Worm (Caenorhabditis elegans) whole organism, young adult: ENCODE measurements around the gene Y37E11B.6.

Experiments used
- B0261.1 ChIP-seq: sonication (generic microtip); optimal IDR thresholded peaks from 2 replicates; lab custom pipeline; 2016; ENCODE audit warnings: mild to moderate bottlenecking, missing genetic modification characterization, moderate library complexity, missing compliant biosample characterization
- F10E7.11 ChIP-seq: sonication (generic microtip); optimal IDR thresholded peaks from 2 replicates; lab custom pipeline; 2017; ENCODE audit warnings: mild to moderate bottlenecking, missing genetic modification characterization, moderate library complexity, missing compliant biosample characterization
- F22D6.2 ChIP-seq: sonication (generic microtip); optimal IDR thresholded peaks from 2 replicates; lab custom pipeline; 2016; ENCODE audit warnings: mild to moderate bottlenecking, missing genetic modification characterization, missing compliant biosample characterization
- F33H1.4 ChIP-seq: fragments of 200-800 bp; sonication (Bioruptor generic); IDR thresholded peaks from 2 replicates; pipeline ENCODE4 v1.3.6; 2022; ENCODE audit warnings: missing genetic modification reagents, missing genetic modification characterization, missing compliant biosample characterization
- F57A8.1 ChIP-seq: fragments of 200-800 bp; sonication (Bioruptor generic); optimal IDR thresholded peaks from 2 replicates; lab custom pipeline; 2018; ENCODE audit warnings: mild to moderate bottlenecking, missing genetic modification characterization, moderate library complexity, missing compliant biosample characterization
- F57C9.4 ChIP-seq: sonication (generic microtip); optimal IDR thresholded peaks from 2 replicates; lab custom pipeline; 2017; ENCODE audit warnings: mild to moderate bottlenecking, missing genetic modification characterization, missing compliant biosample characterization
- T26A5.8 ChIP-seq: sonication (generic microtip); optimal IDR thresholded peaks from 2 replicates; lab custom pipeline; 2016; ENCODE audit warnings: missing genetic modification characterization, missing compliant biosample characterization
- Y67H2A.10 ChIP-seq: fragments of 200-800 bp; sonication (Bioruptor generic); conservative IDR thresholded peaks from 2 replicates; pipeline ENCODE4 v1.3.6; 2022; ENCODE audit warnings: missing genetic modification reagents, missing genetic modification characterization, missing compliant biosample characterization
- akir-1 ChIP-seq: fragments of 200-800 bp; sonication (Bioruptor generic); optimal IDR thresholded peaks from 2 replicates; lab custom pipeline; 2018; ENCODE audit warnings: mild to moderate bottlenecking, missing genetic modification characterization, moderate library complexity, missing compliant biosample characterization
- ama-1 ChIP-seq, 3 experiments: fragments of 150-350 bp in 1 of 3; sonication (generic microtip) in 2 of 3; optimal IDR thresholded peaks; 2 replicates each; lab custom pipeline; 2014 to 2018; ENCODE audit warnings: missing biosample characterization in 2 of 3, missing genetic modification characterization in 2 of 3, missing genetic modification reagents in 2 of 3
- attf-3 ChIP-seq: fragments of 200-800 bp; sonication (Bioruptor generic); conservative IDR thresholded peaks from 2 replicates; pipeline ENCODE4 v1.3.6; 2022; ENCODE audit warnings: missing genetic modification reagents, missing genetic modification characterization, missing compliant biosample characterization
- attf-5 ChIP-seq: fragments of 200-800 bp; sonication (Bioruptor generic); optimal IDR thresholded peaks from 2 replicates; lab custom pipeline; 2018; ENCODE audit warnings: mild to moderate bottlenecking, missing genetic modification characterization, missing compliant biosample characterization
- bed-1 ChIP-seq: fragments of 200-800 bp; sonication (Bioruptor generic); IDR thresholded peaks from 2 replicates; pipeline ENCODE4 v1.3.6; 2022; ENCODE audit warnings: missing genetic modification reagents, missing genetic modification characterization, missing compliant biosample characterization
- cebp-1 ChIP-seq, 2 experiments: fragments of 200-800 bp in 1 of 2; sonication (Bioruptor generic) in 1 of 2; sonication (generic microtip) in 1 of 2; IDR thresholded peaks in 1 of 2; optimal IDR thresholded peaks in 1 of 2; 2 replicates each; pipeline versions ENCODE4 v1.3.6 to Lab custom; 2017 to 2022; ENCODE audit warnings: missing compliant biosample characterization in 2 of 2, missing genetic modification characterization in 2 of 2, mild to moderate bottlenecking in 1 of 2, missing genetic modification reagents in 1 of 2, moderate library complexity in 1 of 2
- ceh-40 ChIP-seq: fragments of 200-800 bp; sonication (Bioruptor generic); IDR thresholded peaks from 2 replicates; pipeline ENCODE4 v1.3.6; 2022; ENCODE audit warnings: missing genetic modification characterization, missing compliant biosample characterization
- ceh-79 ChIP-seq: sonication (generic microtip); optimal IDR thresholded peaks from 2 replicates; lab custom pipeline; 2017; ENCODE audit warnings: mild to moderate bottlenecking, missing genetic modification characterization, missing compliant biosample characterization
- dox-1 ChIP-seq: fragments of 200-800 bp; sonication (Bioruptor generic); IDR thresholded peaks from 2 replicates; pipeline ENCODE4 v1.3.6; 2022; ENCODE audit warnings: missing genetic modification reagents, missing genetic modification characterization, missing compliant biosample characterization
- dpl-1 ChIP-seq: fragments of 150-350 bp; optimal IDR thresholded peaks from 2 replicates; lab custom pipeline; 2014; ENCODE audit warnings: missing biosample characterization, missing genetic modification reagents, missing genetic modification characterization
- efl-1 ChIP-seq: fragments of 150-350 bp; optimal IDR thresholded peaks from 2 replicates; lab custom pipeline; 2014; ENCODE audit warnings: missing biosample characterization, missing genetic modification reagents, missing genetic modification characterization
- egl-18 ChIP-seq: fragments of 200-800 bp; sonication (Bioruptor generic); IDR thresholded peaks from 2 replicates; pipeline ENCODE4 v1.3.6; 2022; ENCODE audit warnings: missing genetic modification reagents, missing genetic modification characterization, missing compliant biosample characterization
- ekl-4 ChIP-seq: fragments of 200-800 bp; sonication (Bioruptor generic); IDR thresholded peaks from 2 replicates; pipeline ENCODE4 v1.3.6; 2022; ENCODE audit warnings: missing genetic modification reagents, missing genetic modification characterization, missing compliant biosample characterization
- hlh-26 ChIP-seq: fragments of 200-800 bp; sonication (Bioruptor generic); conservative IDR thresholded peaks from 2 replicates; pipeline ENCODE4 v1.3.6; 2022; ENCODE audit warnings: missing genetic modification reagents, missing genetic modification characterization, missing compliant biosample characterization
- hmg-1.2 ChIP-seq: fragments of 200-800 bp; sonication (Bioruptor generic); IDR thresholded peaks from 2 replicates; pipeline ENCODE4 v1.3.6; 2022; ENCODE audit warnings: missing genetic modification reagents, missing genetic modification characterization, missing compliant biosample characterization
- let-526 ChIP-seq: fragments of 200-800 bp; sonication (Bioruptor generic); IDR thresholded peaks from 2 replicates; pipeline ENCODE4 v1.3.6; 2022; ENCODE audit warnings: missing genetic modification reagents, missing genetic modification characterization, missing compliant biosample characterization
- lin-26 ChIP-seq: fragments of 200-800 bp; sonication (Bioruptor generic); IDR thresholded peaks from 2 replicates; pipeline ENCODE4 v1.3.6; 2022; ENCODE audit warnings: missing genetic modification reagents, missing genetic modification characterization, missing compliant biosample characterization
- mcd-1 ChIP-seq: fragments of 200-800 bp; sonication (Bioruptor generic); IDR thresholded peaks from 2 replicates; pipeline ENCODE4 v1.3.6; 2022; ENCODE audit warnings: missing genetic modification reagents, missing genetic modification characterization, missing compliant biosample characterization
- nfya-1 ChIP-seq: sonication (generic microtip); optimal IDR thresholded peaks from 2 replicates; lab custom pipeline; 2017; ENCODE audit warnings: antibody characterized with exemption, missing compliant biosample characterization, missing genetic modification characterization, borderline replicate concordance; ENCODE audit not compliant: insufficient read depth
- nfya-2 ChIP-seq: fragments of 200-800 bp; sonication (Bioruptor generic); IDR thresholded peaks from 2 replicates; pipeline ENCODE4 v1.3.6; 2022; ENCODE audit warnings: missing genetic modification reagents, missing genetic modification characterization, missing compliant biosample characterization
- nhr-90 ChIP-seq: sonication (generic microtip); optimal IDR thresholded peaks from 2 replicates; lab custom pipeline; 2016; ENCODE audit warnings: missing genotype, mild to moderate bottlenecking, missing genetic modification characterization, missing compliant biosample characterization
- repo-1 ChIP-seq: sonication (generic microtip); optimal IDR thresholded peaks from 2 replicates; lab custom pipeline; 2017; ENCODE audit warnings: mild to moderate bottlenecking, missing genetic modification characterization, missing compliant biosample characterization
- sdz-38 ChIP-seq: sonication (generic microtip); optimal IDR thresholded peaks from 2 replicates; lab custom pipeline; 2016; ENCODE audit warnings: missing genotype, missing genetic modification characterization, missing compliant biosample characterization
- snpc-4 ChIP-seq, 5 experiments: fragments of 150-350 bp in 1 of 5; sonication (generic microtip) in 4 of 5; optimal IDR thresholded peaks; 2 replicates each; lab custom pipeline; 2014 to 2018; ENCODE audit warnings: missing genetic modification characterization in 5 of 5, missing biosample characterization in 3 of 5, antibody characterized with exemption in 2 of 5, mild to moderate bottlenecking in 2 of 5, missing compliant biosample characterization in 2 of 5, missing genotype in 2 of 5, moderate library complexity in 2 of 5, missing genetic modification reagents in 1 of 5
- sptf-2 ChIP-seq: fragments of 200-800 bp; sonication (Bioruptor generic); optimal IDR thresholded peaks from 2 replicates; lab custom pipeline; 2018; ENCODE audit warnings: mild to moderate bottlenecking, missing genetic modification characterization, missing compliant biosample characterization
- unc-130 ChIP-seq: sonication (generic microtip); optimal IDR thresholded peaks from 2 replicates; lab custom pipeline; 2016; ENCODE audit warnings: missing genetic modification reagents, missing genetic modification characterization, missing compliant biosample characterization
- xnd-1 ChIP-seq: sonication (generic microtip); optimal IDR thresholded peaks from 2 replicates; lab custom pipeline; 2016; ENCODE audit warnings: missing genotype, missing genetic modification reagents, missing genetic modification characterization, missing compliant biosample characterization
- zfh-2 ChIP-seq: fragments of 200-800 bp; sonication (Bioruptor generic); conservative IDR thresholded peaks from 2 replicates; pipeline ENCODE4 v1.3.6; 2022; ENCODE audit warnings: missing genetic modification reagents, missing genetic modification characterization, missing compliant biosample characterization
- ztf-28 ChIP-seq: fragments of 200-800 bp; sonication (Bioruptor generic); IDR thresholded peaks from 2 replicates; pipeline ENCODE4 v1.3.6; 2022; ENCODE audit warnings: missing genetic modification reagents, missing genetic modification characterization, missing compliant biosample characterization
- ztf-3 ChIP-seq: fragments of 200-800 bp; sonication (Bioruptor generic); optimal IDR thresholded peaks from 2 replicates; lab custom pipeline; 2018; ENCODE audit warnings: mild to moderate bottlenecking, missing genetic modification characterization, missing compliant biosample characterization
- ztf-6 ChIP-seq: fragments of 200-800 bp; sonication (Bioruptor generic); IDR thresholded peaks from 2 replicates; pipeline ENCODE4 v1.3.6; 2022; ENCODE audit warnings: missing genetic modification reagents, missing genetic modification characterization, missing compliant biosample characterization

Y37E11B.6 gene

DNA sequence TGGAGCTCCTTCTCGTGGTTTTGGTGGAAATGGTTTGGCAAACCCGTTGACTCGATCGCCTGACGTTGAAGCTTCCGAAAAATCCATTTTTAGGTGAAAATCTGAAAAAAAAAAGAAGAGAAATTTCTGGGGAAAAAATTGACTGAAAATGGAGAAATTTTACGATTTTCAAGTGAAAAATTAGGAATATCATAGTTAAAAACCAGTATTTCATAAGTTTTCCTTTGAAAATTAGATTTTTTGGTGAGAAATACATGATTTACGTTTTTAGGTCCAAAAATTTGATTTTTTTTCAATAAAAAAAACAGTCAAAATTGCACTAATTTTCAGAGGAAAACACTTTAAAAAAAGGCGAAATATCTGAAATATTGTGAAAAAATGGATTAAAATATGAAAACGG, 5.6 kb downstream of the Y37E11B.6 start, which contains the start of gene taf-2:
TSS of gene taf-2 (minus strand) at position 101 of the 400 bp plus-strand sequence.
- TF ChIP-seq nfya-2 (GFP tag; lab: Robert Waterston, UW) (no peak), dpl-1 (GFP tag; lab: Kevin White, UChicago) (no peak), repo-1 (tag; lab: Kevin White, UChicago) (no peak), ztf-6 (GFP tag; lab: Robert Waterston, UW) (no peak), T26A5.8 (no peak), B0261.1 (no peak), F22D6.2 (tag; lab: Kevin White, UChicago) (no peak), ama-1 (optimal IDR thresholded peaks at IDR 0.05; lab: Kevin White, UChicago) (no peak), ama-1 (GFP tag; optimal IDR thresholded peaks at IDR 0.05; lab: Kevin White, UChicago) (no peak), hlh-26 (GFP tag; lab: Robert Waterston, UW) (no peak), F33H1.4 (no peak), let-526 (GFP tag; lab: Robert Waterston, UW) (no peak), unc-130 (GFP tag; lab: Kevin White, UChicago) (no peak), F57A8.1 (GFP tag; lab: Kevin White, UChicago) (no peak), xnd-1 (tag; lab: Kevin White, UChicago) (no peak)

DNA sequence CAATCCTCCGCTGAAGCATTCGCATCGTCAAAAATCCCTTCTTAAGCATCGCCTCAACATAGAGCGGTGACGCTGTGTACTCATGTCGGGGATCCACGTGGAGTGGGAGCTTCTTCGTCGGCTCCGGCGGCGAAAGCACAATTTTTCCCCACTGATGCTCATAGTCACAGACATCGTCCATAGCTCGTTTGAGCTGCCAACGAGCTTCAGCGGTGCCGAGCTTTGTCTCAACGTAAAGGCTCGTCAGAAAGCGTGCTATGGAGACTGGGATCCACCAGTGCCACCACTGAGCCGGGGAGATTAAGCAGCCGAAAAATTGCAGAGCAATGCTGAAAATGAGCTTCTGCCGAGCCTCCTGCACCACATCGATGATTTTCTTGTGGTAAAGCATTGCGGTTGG, 8.3 kb downstream of the Y37E11B.6 start:
- no peak for TF ChIP-seq ekl-4 (GFP tag; lab: Robert Waterston, UW)
- peak; percentile 70 for TF ChIP-seq zfh-2

DNA sequence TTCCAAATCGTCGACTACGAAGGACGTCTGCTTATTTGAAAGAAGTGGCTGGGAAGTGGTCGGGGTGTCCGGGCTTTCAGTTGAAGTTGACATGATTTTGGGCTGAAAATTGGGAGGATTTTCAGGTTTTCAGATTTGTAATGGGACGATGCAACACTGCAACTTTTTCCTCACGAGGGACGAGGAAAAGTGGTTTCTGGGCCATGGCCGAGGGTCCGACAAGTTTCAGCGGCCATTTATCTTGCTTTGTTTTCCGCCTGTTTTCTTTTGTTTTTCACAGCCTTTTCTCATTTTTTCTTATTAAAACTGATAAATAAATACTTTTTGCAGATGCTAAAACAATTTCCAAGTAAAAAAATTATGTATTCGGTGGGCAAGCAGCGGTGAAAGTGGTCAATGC, 16.3 kb downstream of the Y37E11B.6 start, which contains the start of gene blos-7:
TSS of gene blos-7 (minus strand) at position 101 of the 400 bp plus-strand sequence.
- TF ChIP-seq dox-1: 0 out of 2 replicates have a peak, but pooled peaks have one; percentile 9
- TF ChIP-seq, all 124 proteins: peak for 1; not testable (repeated sequence) for 123

DNA sequence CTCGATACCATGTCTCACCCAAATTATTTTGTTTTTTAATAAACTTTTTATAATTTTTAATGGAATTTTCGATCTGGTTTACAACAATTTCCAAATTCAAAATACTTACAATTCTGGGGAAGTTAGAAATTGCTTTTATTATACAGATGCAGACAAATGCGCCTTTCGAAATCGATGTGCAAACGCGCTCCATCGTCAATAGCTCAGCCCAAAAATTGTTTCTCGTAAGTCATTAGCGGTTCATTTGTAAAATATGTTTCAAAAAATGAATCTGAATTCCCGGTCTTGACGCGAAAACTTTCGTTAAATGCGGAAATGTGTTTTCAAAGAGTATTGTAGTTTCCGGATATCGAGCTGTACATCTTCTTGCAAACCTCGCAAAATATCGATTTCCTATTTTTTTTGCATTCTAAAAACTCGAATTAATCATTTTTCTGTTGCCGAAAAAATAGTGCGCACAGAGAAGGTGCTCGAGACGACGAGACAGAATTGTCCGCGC, 19.6 kb downstream of the Y37E11B.6 start, which contains the start of gene Y37E11B.1:
TSS of gene Y37E11B.1 (plus strand) at position 145 of the 499 bp plus-strand sequence.
- TF ChIP-seq dox-1 (no peak), ztf-3 (GFP tag; lab: Kevin White, UChicago) (no peak), nfya-1 (tag; lab: Kevin White, UChicago) (no peak), mcd-1 (peak; percentile 56), nhr-90 (no peak)
- TF ChIP-seq, all 124 proteins: peak for 1

DNA sequence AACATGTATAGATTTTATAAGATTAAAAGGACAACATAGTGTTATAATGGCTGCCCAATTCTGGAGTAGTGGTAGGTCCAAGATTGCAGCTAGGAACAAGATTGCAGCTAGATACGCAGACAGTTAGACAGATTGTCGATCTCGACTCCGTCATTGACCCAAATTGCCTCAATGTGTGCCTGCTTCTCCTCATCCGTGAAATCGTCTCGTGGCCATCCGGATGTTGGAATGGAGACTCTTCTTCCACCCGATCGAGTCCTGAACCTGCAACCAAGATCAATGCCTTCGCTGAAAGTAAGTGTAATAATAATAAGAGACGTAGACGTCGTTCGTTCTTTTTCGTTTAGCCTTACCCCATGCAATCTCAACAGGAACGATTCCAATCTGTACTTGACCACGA, 20.4 kb downstream of the Y37E11B.6 start:
- TF ChIP-seq hmg-1.2 (GFP tag; lab: Robert Waterston, UW) (peak; percentile 43; the same call in 1 of the 2 replicates), snpc-4 (GFP tag; optimal IDR thresholded peaks at IDR 0.05; lab: Kevin White, UChicago) (no peak), snpc-4 (tag; optimal IDR thresholded peaks at IDR 0.05; lab: Kevin White, UChicago) (no peak), sdz-38 (tag; lab: Kevin White, UChicago) (no peak), attf-5 (no peak)

DNA sequence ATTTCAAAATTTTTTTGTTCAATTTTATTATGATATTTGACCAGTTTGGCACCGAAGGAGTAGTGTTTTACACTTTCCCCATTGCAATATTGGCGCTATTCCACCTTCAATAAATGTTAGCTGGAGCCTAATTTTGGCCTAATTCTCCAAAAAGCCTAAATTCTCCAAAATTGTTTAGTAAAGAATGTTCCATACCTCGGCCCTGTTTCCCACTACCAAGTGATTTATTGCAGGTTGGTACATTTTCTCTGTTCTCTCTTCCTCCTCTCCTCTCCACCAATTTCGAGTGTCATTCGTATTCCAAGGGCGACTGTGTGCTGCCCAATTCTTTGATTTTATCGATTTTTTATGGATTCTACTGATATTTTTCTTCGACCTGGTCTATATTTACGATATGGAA, 21.0 kb downstream of the Y37E11B.6 start, which contains the start of gene Y37E11B.2:
TSS of gene Y37E11B.2 (plus strand) at position 301 of the 400 bp plus-strand sequence.
- TF ChIP-seq hlh-26 (GFP tag; lab: Robert Waterston, UW): no peak
- no peak for TF ChIP-seq cebp-1 (GFP tag; IDR thresholded peaks at IDR 0.05; lab: Robert Waterston, UW)
- no peak for TF ChIP-seq cebp-1 (tag; optimal IDR thresholded peaks at IDR 0.05; lab: Kevin White, UChicago)
- TF ChIP-seq lin-26 (GFP tag; lab: Robert Waterston, UW): no peak
- TF ChIP-seq Y67H2A.10: no peak
- TF ChIP-seq ceh-40 (GFP tag; lab: Robert Waterston, UW): no peak
- TF ChIP-seq F10E7.11 (tag; lab: Kevin White, UChicago): no peak
- no peak for TF ChIP-seq bed-1
- TF ChIP-seq efl-1 (GFP tag; lab: Kevin White, UChicago): no peak
- TF ChIP-seq unc-130 (GFP tag; lab: Kevin White, UChicago): no peak
- TF ChIP-seq ceh-79 (tag; lab: Kevin White, UChicago): no peak
- no peak for TF ChIP-seq akir-1 (GFP tag; lab: Kevin White, UChicago)
- no peak for TF ChIP-seq attf-3 (GFP tag; lab: Robert Waterston, UW)
- TF ChIP-seq sptf-2: no peak
- no peak for TF ChIP-seq F57C9.4
- no peak for TF ChIP-seq egl-18 (GFP tag; lab: Robert Waterston, UW)
- TF ChIP-seq ztf-28: no peak
